Fruit fly (Drosophila melanogaster): ENCODE results near the gene Tcs5.

Tcs5 gene

DNA sequence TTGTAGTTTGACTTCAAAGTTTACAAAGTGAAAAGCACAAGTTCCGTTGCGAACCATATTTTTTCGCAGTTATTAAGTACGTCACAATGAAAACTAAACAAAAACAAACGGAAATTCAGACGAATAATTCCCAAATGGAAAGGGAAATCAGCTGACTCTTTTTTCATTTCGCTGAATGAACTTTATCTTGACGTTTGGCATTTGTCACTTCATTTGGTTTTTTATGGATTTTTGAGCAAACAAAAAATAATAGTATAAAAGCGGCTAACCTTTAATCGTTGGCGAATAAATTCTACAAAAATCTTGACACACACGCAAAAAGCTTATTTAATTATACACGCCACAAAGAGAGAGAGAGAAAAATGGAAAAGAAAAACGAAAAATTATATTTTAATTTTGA lies 44.5 kb upstream of the Tcs5 start:
- TF ChIP-seq CG8290 (GFP tag; optimal IDR thresholded peaks at IDR 0.05), result no peak
- no peak for TF ChIP-seq CG8290 (tag; optimal IDR thresholded peaks at IDR 0.05)
- TF ChIP-seq Fer3 (tag; optimal IDR thresholded peaks at IDR 0.05), result no peak
- TF ChIP-seq sqz (GFP tag; optimal IDR thresholded peaks at IDR 0.05), result no peak
- no peak for TF ChIP-seq lab (GFP tag; optimal IDR thresholded peaks at IDR 0.05)
- no peak for TF ChIP-seq CG8924 (tag; optimal IDR thresholded peaks at IDR 0.05)
- 0 out of 4 replicates have a peak, but pooled peaks have one; percentile 2 for TF ChIP-seq chinmo (GFP tag; IDR thresholded peaks at IDR 0.05; ENCODE audit: partially characterized antibody)
- TF ChIP-seq CG3065 (GFP tag; optimal IDR thresholded peaks at IDR 0.05), result no peak
- TF ChIP-seq CG15073 (GFP tag; optimal IDR thresholded peaks at IDR 0.05), result no peak
- no peak for TF ChIP-seq Bteb2 (GFP tag; optimal IDR thresholded peaks at IDR 0.05)
- no peak for TF ChIP-seq stc (GFP tag; IDR thresholded peaks at IDR 0.05)
- no peak for TF ChIP-seq sisA (GFP tag; IDR thresholded peaks at IDR 0.05)
- TF ChIP-seq CG2116 (GFP tag; optimal IDR thresholded peaks at IDR 0.05), result no peak
- peak in 1 of 2 experiments; percentile 19 for TF ChIP-seq eve (GFP tag; optimal IDR thresholded peaks at IDR 0.05)

DNA sequence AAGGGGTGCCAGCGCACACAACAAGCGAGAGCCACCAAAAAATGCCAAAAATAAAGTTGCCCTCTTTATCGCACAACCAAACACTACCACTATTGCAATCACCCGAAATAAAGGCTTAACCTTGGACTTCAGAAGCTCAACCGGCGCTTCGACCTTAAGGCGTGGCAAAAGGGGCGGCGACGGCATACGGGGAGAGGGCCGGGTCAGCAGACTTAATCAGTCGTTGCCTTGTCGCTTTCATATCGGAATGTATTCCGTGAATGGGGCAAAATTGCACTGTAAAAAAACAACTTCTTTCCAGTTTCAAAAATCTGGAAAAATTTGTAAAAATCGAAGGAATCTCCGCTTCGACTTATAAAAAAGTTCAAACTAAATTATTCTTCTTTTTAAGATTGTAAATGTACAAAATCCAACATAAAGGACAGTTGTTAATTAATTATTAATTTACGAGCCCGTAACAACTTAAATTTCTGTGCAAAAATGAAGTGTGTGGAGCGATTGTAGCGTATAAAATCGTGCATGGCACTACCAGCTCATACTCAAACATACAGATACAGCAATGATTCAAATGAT lies 43.9 kb upstream of the Tcs5 start:
- TF ChIP-seq Med (GFP tag) (peak; percentile 68), Hr51 (GFP tag; optimal IDR thresholded peaks at IDR 0.05) (peak in 1 of 2 experiments; percentile 8), nerfin-1 (tag; optimal IDR thresholded peaks at IDR 0.05) (peak; percentile 32), disco-r (GFP tag; optimal IDR thresholded peaks at IDR 0.05) (no peak), sd (tag; optimal IDR thresholded peaks at IDR 0.05) (peak; percentile 3), mam (GFP tag; optimal IDR thresholded peaks at IDR 0.05) (peak; percentile 8), Meics (GFP tag; optimal IDR thresholded peaks at IDR 0.05) (peak; percentile 3), CTCF (GFP tag; optimal IDR thresholded peaks at IDR 0.05) (no peak), row (GFP tag; IDR thresholded peaks at IDR 0.05) (peak; percentile 32; the same call in 2 of the 3 replicates), CG9727 (GFP tag; optimal IDR thresholded peaks at IDR 0.05) (peak; percentile 0), CG7271 (tag; optimal IDR thresholded peaks at IDR 0.05) (no peak), B-H2 (GFP tag; optimal IDR thresholded peaks at IDR 0.05) (no peak), CG2678 (tag; optimal IDR thresholded peaks at IDR 0.05) (peak; percentile 42), CG33213 (GFP tag; optimal IDR thresholded peaks at IDR 0.05) (no peak), seq (GFP tag; IDR thresholded peaks at IDR 0.05) (peak; percentile 11; the same call in 1 of the 2 replicates), unc-4 (GFP tag; IDR thresholded peaks at IDR 0.05; ENCODE audit: partially characterized antibody) (no peak), Ets65A (GFP tag) (peak; percentile 35), pros (GFP tag; optimal IDR thresholded peaks at IDR 0.05) (no peak), sens (GFP tag) (peak; percentile 71), CG2712 (tag; optimal IDR thresholded peaks at IDR 0.05) (peak; percentile 12), Rfx (GFP tag; IDR thresholded peaks at IDR 0.05) (peak; percentile 52), nerfin-2 (GFP tag; IDR thresholded peaks at IDR 0.05; ENCODE audit: partially characterized antibody) (no peak), Dbx (GFP tag; IDR thresholded peaks at IDR 0.05) (no peak), CG2120 (GFP tag; optimal IDR thresholded peaks at IDR 0.05) (peak; percentile 44), dysf (GFP tag; IDR thresholded peaks at IDR 0.05) (0 out of 3 replicates have a peak, but pooled peaks have one; percentile 30), tin (GFP tag; optimal IDR thresholded peaks at IDR 0.05) (peak; percentile 3), lab (GFP tag; optimal IDR thresholded peaks at IDR 0.05) (peak; percentile 6), cwo (GFP tag; optimal IDR thresholded peaks at IDR 0.05) (peak; percentile 20), CG11560 (tag; IDR thresholded peaks at IDR 0.05) (no peak), gem (tag; optimal IDR thresholded peaks at IDR 0.05) (peak; percentile 8), CG12659 (GFP tag; optimal IDR thresholded peaks at IDR 0.05) (peak; percentile 2), Vsx1 (GFP tag; optimal IDR thresholded peaks at IDR 0.05) (no peak), CG31441 (GFP tag; IDR thresholded peaks at IDR 0.05) (no peak), D19A (tag; optimal IDR thresholded peaks at IDR 0.05) (peak; percentile 2), CG32767 (GFP tag; IDR thresholded peaks at IDR 0.05) (no peak), nmo (GFP tag; optimal IDR thresholded peaks at IDR 0.05) (peak; percentile 17), ftz-f1 (GFP tag; optimal IDR thresholded peaks at IDR 0.05) (peak; percentile 64)

Data from whole organism, embryonic.